Fruit fly (Drosophila melanogaster): ENCODE data around the gene C1GalTA.

Gene C1GalTA

DNA sequence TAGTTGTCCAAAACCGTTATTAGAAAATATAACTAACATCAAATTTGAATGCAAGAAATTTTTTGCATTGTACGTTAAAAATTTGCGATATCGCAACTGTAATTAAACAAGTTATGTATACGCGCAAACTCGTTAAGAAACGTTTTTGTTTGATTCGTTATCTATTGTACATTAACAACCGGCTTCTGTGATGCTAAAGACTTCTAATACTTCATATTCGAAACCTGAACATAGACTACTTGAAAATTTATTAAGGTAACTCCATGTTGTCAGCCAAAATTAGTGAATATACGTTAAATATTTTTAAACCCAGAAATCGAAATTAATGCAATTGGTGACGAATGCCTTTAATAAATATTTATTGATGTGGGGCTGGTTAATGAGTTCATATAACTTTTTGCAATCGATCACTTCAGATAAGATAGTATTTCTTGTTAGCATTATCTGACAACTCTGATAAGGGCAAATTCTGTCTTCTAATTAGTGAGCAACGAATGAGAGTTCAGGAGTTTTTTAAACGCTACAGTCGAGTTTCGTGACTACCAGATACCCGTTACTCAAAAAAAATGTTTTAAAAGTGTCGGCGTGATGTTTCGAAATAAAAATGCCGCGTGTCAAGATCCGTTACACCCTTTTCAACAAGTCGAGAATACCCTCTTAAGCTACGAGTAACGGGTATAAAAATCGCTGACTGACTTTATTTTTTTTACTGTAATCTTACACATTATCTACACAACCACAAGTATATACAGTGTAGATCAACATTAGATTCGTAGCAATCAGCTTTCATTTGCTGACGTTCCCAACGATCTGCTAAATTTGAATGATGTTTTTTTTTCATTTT lies 1.4 kb upstream of the C1GalTA start (continued):
- peak; percentile 46; the same call in 1 of the 3 replicates for TF ChIP-seq ase (GFP tag; IDR thresholded peaks at IDR 0.05)
- TF ChIP-seq Kr (GFP tag; optimal IDR thresholded peaks at IDR 0.05) = no peak
- TF ChIP-seq tgo (GFP tag; IDR thresholded peaks at IDR 0.05) = peak; percentile 52; the same call in 2 of the 3 replicates
- TF ChIP-seq CG13123 (GFP tag; optimal IDR thresholded peaks at IDR 0.05) = no peak
- TF ChIP-seq jumu (GFP tag; optimal IDR thresholded peaks at IDR 0.05) = no peak
- TF ChIP-seq CG31224 (GFP tag; IDR thresholded peaks at IDR 0.05) = 0 out of 2 replicates have a peak, but pooled peaks have one; percentile 36
- TF ChIP-seq CG12744 (GFP tag; optimal IDR thresholded peaks at IDR 0.05) = peak; percentile 41
- TF ChIP-seq Hmr (GFP tag; optimal IDR thresholded peaks at IDR 0.05) = peak; percentile 54
- peak; percentile 9 for TF ChIP-seq pzg (GFP tag; optimal IDR thresholded peaks at IDR 0.05)
- no peak for TF ChIP-seq emc (GFP tag; optimal IDR thresholded peaks at IDR 0.05)
- no peak for TF ChIP-seq ab (GFP tag; optimal IDR thresholded peaks at IDR 0.05)
- TF ChIP-seq cato (GFP tag; optimal IDR thresholded peaks at IDR 0.05; ENCODE audit: borderline replicate concordance) = no peak
- TF ChIP-seq CG2120 (GFP tag; optimal IDR thresholded peaks at IDR 0.05) = peak; percentile 72
- no peak for TF ChIP-seq fd96Cb (tag; optimal IDR thresholded peaks at IDR 0.05)
- no peak for TF ChIP-seq bigmax (GFP tag; optimal IDR thresholded peaks at IDR 0.05)
- TF ChIP-seq CG9437 (GFP tag; optimal IDR thresholded peaks at IDR 0.05) = peak; percentile 16
- no peak for TF ChIP-seq CG2129 (GFP tag; IDR thresholded peaks at IDR 0.05; ENCODE audit: partially characterized antibody)
- no peak for TF ChIP-seq gt (GFP tag; IDR thresholded peaks at IDR 0.05)
- TF ChIP-seq fd64A (GFP tag; optimal IDR thresholded peaks at IDR 0.05) = no peak
- peak; percentile 39 for TF ChIP-seq CG15514 (GFP tag; optimal IDR thresholded peaks at IDR 0.05)
- peak; percentile 5 for TF ChIP-seq CG5180 (GFP tag; optimal IDR thresholded peaks at IDR 0.05)
- TF ChIP-seq Bgb (GFP tag; IDR thresholded peaks at IDR 0.05; ENCODE audit: partially characterized antibody) = peak; percentile 81
- no peak for TF ChIP-seq pb (GFP tag; optimal IDR thresholded peaks at IDR 0.05)
- TF ChIP-seq hkb (optimal IDR thresholded peaks at IDR 0.05) = no peak
- TF ChIP-seq hkb (GFP tag; IDR thresholded peaks at IDR 0.05) = peak; percentile 66
- TF ChIP-seq CG12391 (tag; optimal IDR thresholded peaks at IDR 0.05) = peak; percentile 12
- TF ChIP-seq CG12659 (GFP tag; optimal IDR thresholded peaks at IDR 0.05) = peak; percentile 33
- peak; percentile 56 for TF ChIP-seq CG14441 (GFP tag; IDR thresholded peaks at IDR 0.05)
- no peak; the same call in 2 of the 3 replicates for TF ChIP-seq hb (GFP tag; IDR thresholded peaks at IDR 0.05; ENCODE audit: partially characterized antibody)
- TF ChIP-seq CG15601 (tag; optimal IDR thresholded peaks at IDR 0.05) = no peak
- no peak for TF ChIP-seq Poxn (GFP tag; IDR thresholded peaks at IDR 0.05)
- peak; percentile 30 for TF ChIP-seq CG3065 (GFP tag; optimal IDR thresholded peaks at IDR 0.05)
- no peak for TF ChIP-seq CG11456 (GFP tag; IDR thresholded peaks at IDR 0.05)
- 0 out of 3 replicates have a peak, but pooled peaks have one; percentile 33 for TF ChIP-seq CG11695 (GFP tag; IDR thresholded peaks at IDR 0.05)
- TF ChIP-seq caup (GFP tag; optimal IDR thresholded peaks at IDR 0.05; ENCODE audit: severe bottlenecking) = peak; percentile 38
- TF ChIP-seq vfl (GFP tag; optimal IDR thresholded peaks at IDR 0.05) = no peak
- TF ChIP-seq CG4707 (GFP tag; optimal IDR thresholded peaks at IDR 0.05) = no peak
- peak; percentile 10 for TF ChIP-seq wek (GFP tag; optimal IDR thresholded peaks at IDR 0.05)
- TF ChIP-seq mirr (GFP tag; optimal IDR thresholded peaks at IDR 0.05) = peak; percentile 42
- no peak for TF ChIP-seq CG2889 (GFP tag; IDR thresholded peaks at IDR 0.05)
- peak; percentile 28 for TF ChIP-seq Xbp1 (GFP tag; optimal IDR thresholded peaks at IDR 0.05)
- TF ChIP-seq CG4854 (GFP tag; optimal IDR thresholded peaks at IDR 0.05) = no peak
- no peak for TF ChIP-seq CG4404 (GFP tag; IDR thresholded peaks at IDR 0.05)
- TF ChIP-seq CG10654 (GFP tag; optimal IDR thresholded peaks at IDR 0.05) = no peak
- peak; percentile 33; the same call in 1 of the 3 replicates for TF ChIP-seq B-H1 (GFP tag; IDR thresholded peaks at IDR 0.05)
- TF ChIP-seq CG12071 (GFP tag; optimal IDR thresholded peaks at IDR 0.05) = peak; percentile 30
- TF ChIP-seq CG4820 (GFP tag; optimal IDR thresholded peaks at IDR 0.05) = peak; percentile 14
- TF ChIP-seq Adf1 (GFP tag; IDR thresholded peaks at IDR 0.05) = no peak
- TF ChIP-seq CG17829 (tag; optimal IDR thresholded peaks at IDR 0.05) = peak; percentile 14

Measured in whole organism, embryonic.